Worm (Caenorhabditis elegans) whole organism, L4/young adult: Measurements from ENCODE around the gene Y113G7B.27.

Experiments
- W03F9.2 ChIP-seq: fragments of 150-350 bp; optimal IDR thresholded peaks from 2 replicates; lab custom pipeline; 2014; ENCODE audit warnings: missing biosample characterization, missing genetic modification characterization
- dao-5 ChIP-seq: sonication (generic microtip); optimal IDR thresholded peaks from 2 replicates; lab custom pipeline; 2016; ENCODE audit warnings: missing genotype, missing genetic modification characterization, moderate library complexity, missing compliant biosample characterization
- him-1 ChIP-seq: sonication (generic microtip); optimal IDR thresholded peaks from 2 replicates; lab custom pipeline; 2016; ENCODE audit warnings: missing genotype, missing genetic modification reagents, missing genetic modification characterization, missing compliant biosample characterization

Gene Y113G7B.27

DNA sequence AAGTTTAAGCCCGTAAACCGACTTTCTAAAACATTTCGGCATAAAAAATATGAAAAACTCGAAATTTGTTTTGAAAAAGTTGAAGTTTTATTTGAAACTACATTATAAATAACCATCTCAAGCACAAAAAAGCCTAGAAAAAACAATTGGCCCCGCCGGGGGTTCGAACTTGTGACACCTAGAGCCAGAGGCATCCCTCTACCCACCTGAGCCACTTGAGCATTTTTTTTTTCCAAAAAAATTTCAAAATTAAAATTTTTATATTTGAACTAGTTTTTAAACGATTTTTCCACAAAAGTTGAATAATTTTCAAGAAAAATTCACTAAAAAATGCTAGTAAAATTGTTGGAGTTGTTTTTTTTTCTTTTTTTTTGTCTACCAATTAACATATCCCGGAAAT is 31.1 kb downstream of the Y113G7B.27 start:
- TF ChIP-seq dao-5 (tag; lab: Kevin White, UChicago) (no peak), him-1 (tag; lab: Kevin White, UChicago) (no peak), W03F9.2 (no peak)

DNA sequence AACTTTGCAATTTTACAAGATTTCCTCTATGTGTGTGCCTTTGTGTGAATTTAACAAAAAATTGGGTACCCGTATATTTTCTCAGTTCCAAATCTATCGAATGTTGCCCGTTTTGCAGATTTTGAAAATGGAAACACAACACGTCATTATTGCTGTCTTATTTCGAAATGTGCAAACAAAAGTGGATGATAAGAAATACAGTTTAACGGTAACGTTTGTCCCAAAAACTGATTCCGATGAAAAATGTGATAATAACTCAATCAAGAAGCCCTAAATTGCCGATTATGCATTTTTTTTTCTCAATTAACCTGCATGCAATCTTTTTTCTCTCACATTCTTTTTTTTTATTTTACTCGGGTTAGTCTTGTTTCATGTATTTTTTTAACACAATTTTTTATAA is 32.7 kb downstream of the Y113G7B.27 start:
- no peak for TF ChIP-seq W03F9.2
- TF ChIP-seq dao-5 (tag; lab: Kevin White, UChicago) = no peak
- TF ChIP-seq him-1 (tag; lab: Kevin White, UChicago) = no peak

DNA sequence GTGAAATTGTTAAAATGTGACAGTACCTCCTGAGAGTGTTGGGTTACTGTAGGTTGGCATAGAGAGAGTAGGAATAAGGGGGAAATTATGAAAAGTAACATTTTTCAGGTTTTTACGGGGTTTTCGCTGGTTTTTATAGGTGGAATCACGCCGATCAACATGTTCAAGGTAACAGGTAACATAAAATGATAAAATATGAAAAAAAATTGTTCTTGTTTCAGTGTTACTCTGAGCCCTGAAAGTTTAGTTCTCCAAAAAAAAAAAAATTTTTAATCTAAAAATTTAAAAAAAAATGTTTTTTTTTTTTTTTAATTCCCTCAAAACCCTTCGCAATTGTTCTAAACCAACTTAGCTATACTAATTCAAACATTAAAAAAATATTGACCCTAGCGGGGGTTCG is 41.1 kb downstream of the Y113G7B.27 start, which contains the start of gene Y113G7B.15:
TSS of gene Y113G7B.15 (minus strand) at position 101 of the 400 bp plus-strand sequence.
- TF ChIP-seq W03F9.2 (no peak), him-1 (tag; lab: Kevin White, UChicago) (no peak), dao-5 (tag; lab: Kevin White, UChicago) (no peak)

DNA sequence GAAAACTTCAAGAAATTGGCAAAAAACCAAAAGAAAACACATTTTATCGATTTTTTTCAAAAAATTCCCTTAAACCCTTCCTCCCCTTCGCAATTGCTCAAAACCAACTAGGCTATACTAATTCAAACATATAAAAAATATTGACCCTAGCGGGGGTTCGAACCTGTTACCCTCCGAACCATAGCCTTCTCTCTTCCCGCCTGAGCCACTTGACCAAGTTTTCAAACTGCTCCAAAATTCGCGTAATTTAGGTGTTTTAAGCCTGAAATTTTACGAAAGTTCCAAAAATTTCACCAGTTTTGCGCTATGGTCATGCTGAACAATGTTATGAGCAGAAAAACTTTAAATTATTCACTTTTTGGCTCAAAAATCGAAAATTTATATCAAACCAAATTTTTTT is 41.8 kb downstream of the Y113G7B.27 start:
- TF ChIP-seq dao-5 (tag; lab: Kevin White, UChicago) (no peak), him-1 (tag; lab: Kevin White, UChicago) (no peak), W03F9.2 (no peak)

DNA sequence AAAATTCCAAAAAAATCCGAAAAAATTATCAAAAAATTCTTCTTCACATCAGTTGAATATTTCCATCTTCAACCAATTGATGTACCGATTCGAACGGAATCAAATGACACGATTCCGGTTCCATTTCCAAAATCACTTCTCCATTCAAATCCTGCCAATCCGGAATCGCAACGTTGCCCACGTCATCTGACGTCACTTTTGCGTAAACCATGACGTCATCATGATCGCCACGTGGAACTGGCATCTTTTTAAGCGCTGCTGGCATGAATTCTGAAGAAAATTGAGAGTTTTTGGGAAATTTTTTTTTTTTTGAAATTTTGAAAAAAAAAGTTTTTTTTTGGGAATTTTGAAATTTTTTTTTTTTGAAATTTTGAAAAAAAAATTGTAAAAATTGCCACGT is 42.6 kb downstream of the Y113G7B.27 start:
- TF ChIP-seq dao-5 (tag; lab: Kevin White, UChicago) (no peak), W03F9.2 (no peak), him-1 (tag; lab: Kevin White, UChicago) (no peak)

DNA sequence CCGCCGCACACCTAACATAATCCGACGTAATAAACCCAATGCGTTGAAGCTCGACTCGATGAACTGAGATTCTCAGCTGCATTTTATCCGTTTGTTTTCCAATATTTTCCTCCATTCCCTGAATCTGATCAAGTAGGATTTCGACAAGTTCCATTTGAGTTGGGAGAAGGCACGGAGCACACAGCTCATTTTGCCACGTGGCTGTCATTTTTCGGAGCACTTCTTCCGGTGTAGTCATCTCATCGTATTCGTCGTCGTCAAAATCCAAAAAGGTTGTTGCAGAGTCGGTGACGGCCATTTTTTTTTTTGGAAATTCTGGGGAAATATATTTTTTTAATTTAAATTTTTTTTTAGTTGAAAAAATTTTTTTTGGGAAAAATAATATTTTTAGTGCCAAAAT is 44.8 kb downstream of the Y113G7B.27 start, which contains the start of gene sld-5:
TSS of gene sld-5 (minus strand) at position 317 of the 400 bp plus-strand sequence.
- no peak for TF ChIP-seq him-1 (tag; lab: Kevin White, UChicago)
- TF ChIP-seq W03F9.2 = no peak
- TF ChIP-seq dao-5 (tag; lab: Kevin White, UChicago) = no peak

DNA sequence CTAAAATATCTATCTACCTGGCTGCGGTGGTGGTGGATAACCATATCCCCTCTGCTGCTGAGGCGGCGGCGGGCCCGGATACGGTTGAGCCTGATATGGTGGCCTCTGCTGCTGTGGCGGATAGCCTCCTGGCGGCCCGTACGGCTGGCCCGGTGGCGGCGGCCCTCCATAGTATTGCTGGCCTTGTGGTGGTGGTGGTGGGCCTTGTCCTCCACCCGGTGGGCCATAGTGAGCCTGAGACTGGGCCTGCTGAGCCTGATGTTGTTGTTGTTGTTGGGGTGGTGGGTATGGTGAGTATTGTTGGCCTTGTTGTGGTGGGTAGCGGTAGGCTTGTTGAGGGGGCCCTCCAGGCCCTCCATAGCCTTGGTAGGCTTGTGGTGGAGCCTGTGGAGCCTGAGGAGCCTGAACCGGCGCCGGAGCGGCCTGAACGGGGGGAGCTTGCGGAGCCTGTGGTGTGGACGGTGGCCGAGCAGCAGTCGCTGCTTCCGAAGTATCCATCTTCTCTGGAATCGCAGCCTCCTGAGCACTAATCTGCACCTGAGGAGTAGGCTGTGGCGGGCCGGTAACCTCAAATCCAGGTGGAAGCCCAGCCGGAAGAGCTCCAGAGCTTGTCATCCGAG is 48.7 kb downstream of the Y113G7B.27 start:
- no peak for TF ChIP-seq him-1 (tag; lab: Kevin White, UChicago)
- TF ChIP-seq dao-5 (tag; lab: Kevin White, UChicago) = no peak
- no peak for TF ChIP-seq W03F9.2
